Fruit fly (Drosophila melanogaster) whole organism, embryonic: Measurements from ENCODE around the gene Adh.
A peak's percentile ranks its signal among the peaks of the same experiment; 100 is the strongest.

ENCODE experiments used
- B-H2 ChIP-seq: fragments of 200-800 bp; sonication (Bioruptor generic); optimal IDR thresholded peaks from 2 replicates; lab custom pipeline; 2018; ENCODE audit warnings: missing biosample characterization, mild to moderate bottlenecking, missing genetic modification characterization
- CG10654 ChIP-seq: fragments of 200-800 bp; sonication (Bioruptor generic); optimal IDR thresholded peaks from 2 replicates; lab custom pipeline; 2016; ENCODE audit warnings: missing biosample characterization, missing genetic modification characterization
- CG11560 ChIP-seq: fragments of 200-800 bp; sonication (Bioruptor generic); IDR thresholded peaks from 3 replicates; pipeline ENCODE4 v1.3.6; 2022; ENCODE audit warnings: missing biosample characterization, missing genetic modification characterization
- CG13287 ChIP-seq: fragments of 200-800 bp; sonication (Bioruptor generic); IDR thresholded peaks from 2 replicates; pipeline ENCODE4 v1.3.6; 2022; ENCODE audit warnings: missing biosample characterization, missing genetic modification characterization; ENCODE audit not compliant: partially characterized antibody
- CG13775 ChIP-seq: fragments of 200-800 bp; sonication (Bioruptor generic); optimal IDR thresholded peaks from 3 replicates; lab custom pipeline; 2017; ENCODE audit warnings: missing biosample characterization, mild to moderate bottlenecking, missing genetic modification characterization
- CG14050 ChIP-seq: fragments of 200-800 bp; sonication (Bioruptor generic); IDR thresholded peaks from 3 replicates; pipeline ENCODE4 v1.3.6; 2022; ENCODE audit warnings: missing biosample characterization, missing genetic modification characterization
- CG14860 ChIP-seq: fragments of 200-800 bp; sonication (Bioruptor generic); IDR thresholded peaks from 3 replicates; pipeline ENCODE4 v1.3.6; 2022; ENCODE audit warnings: missing biosample characterization, missing genetic modification characterization; ENCODE audit not compliant: partially characterized antibody
- CG15269 ChIP-seq: fragments of 200-800 bp; sonication (Bioruptor generic); optimal IDR thresholded peaks from 2 replicates; lab custom pipeline; 2018; ENCODE audit warnings: missing biosample characterization, mild to moderate bottlenecking, missing genetic modification characterization, moderate library complexity
- CG17359 ChIP-seq: fragments of 200-800 bp; sonication (Bioruptor generic); optimal IDR thresholded peaks from 3 replicates; lab custom pipeline; 2018; ENCODE audit warnings: missing biosample characterization, mild to moderate bottlenecking, missing genetic modification characterization, moderate library complexity
- CG17912 ChIP-seq: fragments of 200-800 bp; sonication (Bioruptor generic); optimal IDR thresholded peaks from 2 replicates; lab custom pipeline; 2018; ENCODE audit warnings: missing biosample characterization, mild to moderate bottlenecking, missing genetic modification characterization
- CG18599 ChIP-seq: fragments of 200-800 bp; sonication (Bioruptor generic); optimal IDR thresholded peaks from 3 replicates; lab custom pipeline; 2017; ENCODE audit warnings: missing biosample characterization, missing genetic modification characterization, mild to moderate bottlenecking, moderate library complexity, missing genetic modification reagents
- CG31224 ChIP-seq: fragments of 200-800 bp; sonication (Bioruptor generic); IDR thresholded peaks from 2 replicates; pipeline ENCODE4 v1.3.6; 2022; ENCODE audit warnings: missing biosample characterization, missing genetic modification characterization
- CG31441 ChIP-seq: fragments of 200-800 bp; sonication (Bioruptor generic); IDR thresholded peaks from 2 replicates; pipeline ENCODE4 v1.3.6; 2022; ENCODE audit warnings: missing biosample characterization, missing genetic modification characterization
- CG32772 ChIP-seq: fragments of 200-800 bp; sonication (Bioruptor generic); IDR thresholded peaks from 2 replicates; pipeline ENCODE4 v1.3.6; 2022; ENCODE audit warnings: missing biosample characterization, missing genetic modification characterization
- CG42726 ChIP-seq: fragments of 200-800 bp; sonication (Bioruptor generic); IDR thresholded peaks from 2 replicates; pipeline ENCODE4 v1.3.6; 2022; ENCODE audit warnings: missing biosample characterization, missing genetic modification characterization; ENCODE audit not compliant: partially characterized antibody
- CG5245 ChIP-seq: fragments of 200-800 bp; sonication (Bioruptor generic); optimal IDR thresholded peaks from 3 replicates; lab custom pipeline; 2016; ENCODE audit warnings: missing biosample characterization, missing genetic modification characterization
- CG6175 ChIP-seq: fragments of 200-800 bp; sonication (Bioruptor generic); IDR thresholded peaks from 3 replicates; pipeline ENCODE4 v1.3.6; 2022; ENCODE audit warnings: missing biosample characterization, missing genetic modification characterization
- CG6813 ChIP-seq: fragments of 200-800 bp; sonication (Bioruptor generic); optimal IDR thresholded peaks from 2 replicates; lab custom pipeline; 2017; ENCODE audit warnings: missing biosample characterization, missing genetic modification characterization, mild to moderate bottlenecking, moderate library complexity, missing genetic modification reagents
- CG7963 ChIP-seq: fragments of 200-800 bp; sonication (Bioruptor generic); IDR thresholded peaks from 3 replicates; pipeline ENCODE4 v1.3.6; 2022; ENCODE audit warnings: missing biosample characterization, missing genetic modification characterization; ENCODE audit not compliant: partially characterized antibody
- CG8478 ChIP-seq: fragments of >200 bp; optimal IDR thresholded peaks from 2 replicates; lab custom pipeline; 2018
- Camta ChIP-seq: fragments of 200-800 bp; sonication (Bioruptor generic); optimal IDR thresholded peaks from 2 replicates; lab custom pipeline; 2016; ENCODE audit warnings: missing biosample characterization, missing genetic modification characterization
- Dbx ChIP-seq: fragments of 200-800 bp; sonication (Bioruptor generic); IDR thresholded peaks from 3 replicates; pipeline ENCODE4 v1.3.6; 2022; ENCODE audit warnings: missing biosample characterization, missing genetic modification characterization
- Dfd ChIP-seq, 2 experiments: fragments of >200 bp; optimal IDR thresholded peaks; 2 replicates each; lab custom pipeline; 2017; ENCODE audit warnings: missing biosample characterization in 2 of 2, missing genetic modification characterization in 2 of 2
- Ets97D ChIP-seq: fragments of 200-800 bp; sonication (Bioruptor generic); optimal IDR thresholded peaks from 3 replicates; lab custom pipeline; 2016; ENCODE audit warnings: missing biosample characterization, missing genetic modification characterization
- Hand ChIP-seq: fragments of 200-800 bp; sonication (Bioruptor generic); optimal IDR thresholded peaks from 2 replicates; lab custom pipeline; 2017; ENCODE audit warnings: mild to moderate bottlenecking, missing biosample characterization, missing genetic modification reagents, missing genetic modification characterization
- Hr51 ChIP-seq, 2 experiments: fragments of 200-800 bp; sonication (Bioruptor generic); optimal IDR thresholded peaks; 2 replicates in 1 of 2; 3 replicates in 1 of 2; lab custom pipeline; 2016 to 2018; ENCODE audit warnings: missing biosample characterization in 2 of 2, missing genetic modification characterization in 2 of 2, mild to moderate bottlenecking in 1 of 2, moderate library complexity in 1 of 2
- Jarid2 ChIP-seq: fragments of 200-800 bp; sonication (Bioruptor generic); optimal IDR thresholded peaks from 3 replicates; lab custom pipeline; 2017; ENCODE audit warnings: mild to moderate bottlenecking, missing biosample characterization, missing genetic modification reagents, missing genetic modification characterization
- Oli ChIP-seq: fragments of 200-800 bp; sonication (Bioruptor generic); optimal IDR thresholded peaks from 2 replicates; lab custom pipeline; 2018; ENCODE audit warnings: missing biosample characterization, mild to moderate bottlenecking, missing genetic modification characterization, moderate library complexity
- Pdp1 ChIP-seq, 2 experiments: fragments of 200-800 bp; sonication (Bioruptor generic); optimal IDR thresholded peaks; 3 replicates each; lab custom pipeline; 2016; ENCODE audit warnings: missing biosample characterization in 2 of 2, missing genetic modification characterization in 2 of 2, mild to moderate bottlenecking in 1 of 2, moderate library complexity in 1 of 2
- Sin3A ChIP-seq: fragments of >200 bp; optimal IDR thresholded peaks from 2 replicates; lab custom pipeline; 2018
- Six4 ChIP-seq: fragments of 200-800 bp; sonication (Bioruptor generic); optimal IDR thresholded peaks from 2 replicates; lab custom pipeline; 2016; ENCODE audit warnings: missing biosample characterization, missing genetic modification characterization
- Usf ChIP-seq: fragments of 200-800 bp; sonication (Bioruptor generic); optimal IDR thresholded peaks from 2 replicates; lab custom pipeline; 2017; ENCODE audit warnings: missing genotype, missing biosample characterization, missing genetic modification characterization
- ase ChIP-seq: fragments of 200-800 bp; sonication (Bioruptor generic); IDR thresholded peaks from 3 replicates; pipeline ENCODE4 v1.3.6; 2022; ENCODE audit warnings: missing biosample characterization, missing genetic modification characterization
- ash1 ChIP-seq: fragments of 200-800 bp; sonication (Bioruptor generic); optimal IDR thresholded peaks from 2 replicates; lab custom pipeline; 2018; ENCODE audit warnings: missing biosample characterization, mild to moderate bottlenecking, missing genetic modification characterization
- br ChIP-seq: fragments of >200 bp; optimal IDR thresholded peaks from 2 replicates; lab custom pipeline; 2017
- btn ChIP-seq: fragments of 200-800 bp; sonication (Bioruptor generic); optimal IDR thresholded peaks from 2 replicates; lab custom pipeline; 2016; ENCODE audit warnings: missing biosample characterization, missing genetic modification characterization
- dmrt99B ChIP-seq: fragments of 200-800 bp; sonication (Bioruptor generic); optimal IDR thresholded peaks from 2 replicates; lab custom pipeline; 2018; ENCODE audit warnings: missing biosample characterization, mild to moderate bottlenecking, missing genetic modification characterization, moderate library complexity
- emc ChIP-seq: fragments of 200-800 bp; sonication (Bioruptor generic); optimal IDR thresholded peaks from 2 replicates; lab custom pipeline; 2016; ENCODE audit warnings: missing biosample characterization, missing genetic modification characterization
- eve ChIP-seq, 2 experiments: fragments of >200 bp; optimal IDR thresholded peaks; 2 replicates each; lab custom pipeline; 2017; ENCODE audit warnings: missing biosample characterization in 2 of 2, missing genetic modification characterization in 2 of 2
- eyg ChIP-seq: fragments of 200-800 bp; sonication (Bioruptor generic); optimal IDR thresholded peaks from 3 replicates; lab custom pipeline; 2016; ENCODE audit warnings: missing biosample characterization, missing genetic modification characterization
- gcm2 ChIP-seq: fragments of 200-800 bp; sonication (Bioruptor generic); optimal IDR thresholded peaks from 2 replicates; lab custom pipeline; 2016; ENCODE audit warnings: missing biosample characterization, missing genetic modification characterization
- gfzf ChIP-seq: fragments of 200-800 bp; sonication (Bioruptor generic); optimal IDR thresholded peaks from 2 replicates; lab custom pipeline; 2016; ENCODE audit warnings: missing biosample characterization, mild to moderate bottlenecking, missing genetic modification characterization, moderate library complexity
- h ChIP-seq: fragments of >200 bp; optimal IDR thresholded peaks from 2 replicates; lab custom pipeline; 2017
- kah ChIP-seq: fragments of 200-800 bp; sonication (Bioruptor generic); optimal IDR thresholded peaks from 2 replicates; lab custom pipeline; 2018; ENCODE audit warnings: missing biosample characterization, mild to moderate bottlenecking, missing genetic modification characterization
- lola ChIP-seq, 3 experiments: fragments of >200 bp in 2 of 3; fragments of 200-800 bp in 1 of 3; sonication (Bioruptor generic) in 1 of 3; optimal IDR thresholded peaks; 2 replicates each; lab custom pipeline; 2017 to 2019; ENCODE audit warnings: missing biosample characterization in 3 of 3, missing genetic modification characterization in 3 of 3, mild to moderate bottlenecking in 1 of 3, moderate library complexity in 1 of 3
- pita ChIP-seq: fragments of 200-800 bp; sonication (Bioruptor generic); optimal IDR thresholded peaks from 2 replicates; lab custom pipeline; 2017; ENCODE audit warnings: missing biosample characterization, mild to moderate bottlenecking, missing genetic modification characterization
- pnt ChIP-seq: fragments of 200-800 bp; sonication (Bioruptor generic); optimal IDR thresholded peaks from 3 replicates; lab custom pipeline; 2016; ENCODE audit warnings: missing biosample characterization, missing genetic modification characterization
- slbo ChIP-seq: fragments of 200-800 bp; sonication (Bioruptor generic); IDR thresholded peaks from 2 replicates; pipeline ENCODE4 v1.3.6; 2022; ENCODE audit warnings: missing biosample characterization, missing genetic modification characterization
- vvl ChIP-seq: fragments of 200-800 bp; sonication (Bioruptor generic); IDR thresholded peaks from 2 replicates; pipeline ENCODE4 v1.3.6; 2022; ENCODE audit warnings: missing biosample characterization, missing genetic modification characterization
- zfh2 ChIP-seq: fragments of 200-800 bp; sonication (Bioruptor generic); optimal IDR thresholded peaks from 2 replicates; lab custom pipeline; 2016; ENCODE audit warnings: missing biosample characterization, missing genetic modification characterization

Adh gene

dm6 chr2L:14614897-14615602, at the start of gene Adh, which contains the start of gene Adhr (continued):
- TF ChIP-seq CG14860 (GFP tag; lab: Robert Waterston, UW), result no peak
- TF ChIP-seq CG17359 (tag; lab: Kevin White, UChicago), result peak; percentile 76
- peak; percentile 53 for TF ChIP-seq kah (GFP tag; lab: Kevin White, UChicago)
- no peak for TF ChIP-seq CG7963 (GFP tag; lab: Robert Waterston, UW)
- TF ChIP-seq btn (GFP tag; lab: Kevin White, UChicago), result no peak
- TF ChIP-seq Jarid2 (GFP tag; lab: Kevin White, UChicago), result peak; percentile 54
- peak; percentile 0 for TF ChIP-seq eyg (GFP tag; lab: Kevin White, UChicago)
- TF ChIP-seq Hand, result peak; percentile 51
- TF ChIP-seq br (lab: Kevin White, UChicago), result no peak
- no peak for TF ChIP-seq CG13287 (GFP tag; lab: Robert Waterston, UW)
- no peak for TF ChIP-seq CG17912 (GFP tag; lab: Kevin White, UChicago)
- no peak for TF ChIP-seq ash1
- peak; percentile 87 for TF ChIP-seq CG18599 (GFP tag; lab: Kevin White, UChicago)
- TF ChIP-seq pnt (GFP tag; lab: Kevin White, UChicago), result peak; percentile 45
- TF ChIP-seq h (lab: Kevin White, UChicago), result no peak
- TF ChIP-seq eve (GFP tag; optimal IDR thresholded peaks at IDR 0.05; lab: Kevin White, UChicago), result peak in 1 of 2 experiments; percentile 76
- peak; percentile 35 for TF ChIP-seq zfh2 (GFP tag; lab: Kevin White, UChicago)
- TF ChIP-seq gcm2 (GFP tag; lab: Kevin White, UChicago), result no peak
- peak in 1 of 2 experiments; percentile 82 for TF ChIP-seq Hr51 (GFP tag; optimal IDR thresholded peaks at IDR 0.05; lab: Kevin White, UChicago)
- peak; percentile 61 for TF ChIP-seq CG6813 (GFP tag; lab: Kevin White, UChicago)
- TF ChIP-seq Ets97D (GFP tag; lab: Kevin White, UChicago), result no peak
- TF ChIP-seq vvl (GFP tag; lab: Robert Waterston, UW), result peak; percentile 74
- peak; percentile 52; the same call in 1 of the 2 replicates for TF ChIP-seq CG32772 (GFP tag; lab: Robert Waterston, UW)
- peak in 1 of 3 experiments; percentile 63 for TF ChIP-seq lola (GFP tag; optimal IDR thresholded peaks at IDR 0.05; lab: Kevin White, UChicago)
- peak; percentile 55 to 73 for TF ChIP-seq Pdp1 (GFP tag; optimal IDR thresholded peaks at IDR 0.05; lab: Kevin White, UChicago)
- TF ChIP-seq emc (GFP tag; lab: Kevin White, UChicago), result no peak
- TF ChIP-seq slbo (GFP tag; lab: Robert Waterston, UW), result peak; percentile 78; the same call in 1 of the 2 replicates
- TF ChIP-seq CG31441 (GFP tag; lab: Robert Waterston, UW), result peak; percentile 83
- no peak for TF ChIP-seq Sin3A
- peak; percentile 7 for TF ChIP-seq Usf (GFP tag; lab: Kevin White, UChicago)
- peak; percentile 79 for TF ChIP-seq CG13775 (GFP tag; lab: Kevin White, UChicago)
- TF ChIP-seq Six4 (GFP tag; lab: Kevin White, UChicago), result peak; percentile 57
- no peak for TF ChIP-seq CG6175 (GFP tag; lab: Robert Waterston, UW)
- no peak for TF ChIP-seq Dfd (GFP tag; optimal IDR thresholded peaks at IDR 0.05; lab: Kevin White, UChicago)
- TF ChIP-seq CG5245 (GFP tag; lab: Kevin White, UChicago), result peak; percentile 29
- TF ChIP-seq CG31224 (GFP tag; lab: Robert Waterston, UW), result peak; percentile 62
- TF ChIP-seq Oli (tag; lab: Kevin White, UChicago), result peak; percentile 81
- TF ChIP-seq CG11560, result no peak
- peak; percentile 47 for TF ChIP-seq CG10654 (GFP tag; lab: Kevin White, UChicago)
- no peak for TF ChIP-seq CG14050 (GFP tag; lab: Robert Waterston, UW)
- TF ChIP-seq CG15269 (tag; lab: Kevin White, UChicago), result peak; percentile 84
- no peak for TF ChIP-seq gfzf (GFP tag; lab: Kevin White, UChicago)
- TF ChIP-seq CG8478 (lab: Kevin White, UChicago), result no peak
- TF ChIP-seq ase (GFP tag; lab: Robert Waterston, UW), result peak; percentile 71; the same call in 2 of the 3 replicates
- TF ChIP-seq Camta (GFP tag; lab: Kevin White, UChicago), result no peak
- peak; percentile 86 for TF ChIP-seq Dbx
- TF ChIP-seq dmrt99B (tag; lab: Kevin White, UChicago), result peak; percentile 85
- no peak for TF ChIP-seq CG42726 (GFP tag; lab: Robert Waterston, UW)
- TF ChIP-seq B-H2, result peak; percentile 30
- no peak for TF ChIP-seq pita
